Fruit fly (Drosophila melanogaster) whole organism, larva: ENCODE results near the gene CG9997.
"Not testable (repeated sequence)": the region's sequence is repeated elsewhere in the genome, so short reads cannot be mapped to it uniquely, and the experiment has no call there.

Source experiments
- noc ChIP-seq: fragments of 200-800 bp; sonication (Bioruptor generic); optimal IDR thresholded peaks from 3 replicates; lab custom pipeline; 2019; ENCODE audit warnings: missing biosample characterization, mild to moderate bottlenecking, missing genetic modification characterization, moderate library complexity

CG9997 gene

dm6 chr3R:28756879-28757278, at the start of gene CG9997:
Gene CG9997 (minus strand): TSS chr3R:28756979.
- no peak for TF ChIP-seq noc

- TF ChIP-seq noc: no peak
Observed at dm6 chr3R:28806402-28806801, 49.6 kb upstream of the CG9997 start, which contains the start of gene CheB98a. Gene CheB98a (plus strand): TSS chr3R:28806702.

dm6 chr3R:28805164-28805563, 48.4 kb upstream of the CG9997 start:
- TF ChIP-seq noc: no peak

dm6 chr3R:28790222-28790621, 33.4 kb upstream of the CG9997 start, which contains the start of gene intr:
Gene intr (plus strand): TSS chr3R:28790522.
- no peak for TF ChIP-seq noc

- no peak for TF ChIP-seq noc
Observed at dm6 chr3R:28789317-28789716, 32.5 kb upstream of the CG9997 start, which contains the start of gene CG34295. Gene CG34295 (plus strand): TSS chr3R:28789617.

dm6 chr3R:28775703-28776102, 18.9 kb upstream of the CG9997 start:
- no peak for TF ChIP-seq noc

dm6 chr3R:28758134-28758533, 1.4 kb upstream of the CG9997 start, which contains the start of gene aqrs:
Gene aqrs (minus strand): TSS chr3R:28758234.
- TF ChIP-seq noc: not testable (repeated sequence)

- TF ChIP-seq noc: peak; percentile 21
Observed at dm6 chr3R:28751611-28752129, 5.1 kb downstream of the CG9997 start, which contains the start of gene CG10000. Gene CG10000 (minus strand): TSS chr3R:28751661.

- TF ChIP-seq noc: no peak
Observed at dm6 chr3R:28744682-28745081, 12.1 kb downstream of the CG9997 start, which contains the start of gene AstA-R2. Gene AstA-R2 (minus strand): TSS chr3R:28744782.
